Worm (Caenorhabditis elegans) whole organism, L3 larva: ENCODE data around the gene F18E3.10.

Experiments used
- ZK546.5 ChIP-seq: sonication (generic microtip); optimal IDR thresholded peaks from 2 replicates; lab custom pipeline; 2017; ENCODE audit warnings: missing biosample characterization, missing genetic modification characterization
- fkh-10 ChIP-seq: sonication (generic microtip); optimal IDR thresholded peaks from 2 replicates; lab custom pipeline; 2017; ENCODE audit warnings: missing biosample characterization, missing genetic modification reagents, missing genetic modification characterization
- fos-1 ChIP-seq: fragments of 150-350 bp; optimal IDR thresholded peaks from 2 replicates; lab custom pipeline; 2014; ENCODE audit warnings: missing biosample characterization, missing genetic modification characterization
- lin-39 ChIP-seq: fragments of 150-350 bp; optimal IDR thresholded peaks from 2 replicates; lab custom pipeline; 2018; ENCODE audit warnings: missing biosample characterization, missing genetic modification reagents, missing genetic modification characterization
- mml-1 ChIP-seq: fragments of 150-350 bp; sonication (generic microtip); optimal IDR thresholded peaks from 3 replicates; lab custom pipeline; 2014; ENCODE audit warnings: missing biosample characterization, missing genetic modification characterization
- nhr-11 ChIP-seq: fragments of 150-350 bp; optimal IDR thresholded peaks from 2 replicates; lab custom pipeline; 2014; ENCODE audit warnings: missing biosample characterization, missing genetic modification characterization
- nhr-12 ChIP-seq: fragments of 150-350 bp; optimal IDR thresholded peaks from 2 replicates; lab custom pipeline; 2014; ENCODE audit warnings: missing biosample characterization, missing genetic modification characterization
- nhr-25 ChIP-seq: sonication (generic microtip); optimal IDR thresholded peaks from 2 replicates; lab custom pipeline; 2017; ENCODE audit warnings: missing biosample characterization, missing genetic modification characterization
- nhr-77 ChIP-seq: fragments of 150-350 bp; optimal IDR thresholded peaks from 2 replicates; lab custom pipeline; 2014; ENCODE audit warnings: missing biosample characterization, missing genetic modification characterization
- pha-4 ChIP-seq: fragments of 150-350 bp; optimal IDR thresholded peaks from 2 replicates; lab custom pipeline; 2014; ENCODE audit warnings: missing biosample characterization, missing genetic modification reagents, missing genetic modification characterization
- skn-1 ChIP-seq: fragments of 150-350 bp; optimal IDR thresholded peaks from 2 replicates; lab custom pipeline; 2014; ENCODE audit warnings: missing biosample characterization, missing genetic modification characterization
- snpc-4 ChIP-seq: fragments of 150-350 bp; optimal IDR thresholded peaks from 2 replicates; lab custom pipeline; 2014; ENCODE audit warnings: missing biosample characterization, missing genetic modification characterization
- ztf-4 ChIP-seq: fragments of 150-350 bp; optimal IDR thresholded peaks from 2 replicates; lab custom pipeline; 2014; ENCODE audit warnings: missing biosample characterization, missing genetic modification characterization

ce11 chrV:7400588-7400987 lies 23.6 kb downstream of the F18E3.10 start, which contains the start of gene srx-60:
- TF ChIP-seq skn-1 (tag; lab: Kevin White, UChicago), result no peak
- TF ChIP-seq fos-1 (tag; lab: Kevin White, UChicago), result no peak
- TF ChIP-seq nhr-12 (tag; lab: Kevin White, UChicago), result no peak
- no peak for TF ChIP-seq pha-4
- no peak for TF ChIP-seq fkh-10 (GFP tag; lab: Kevin White, UChicago)
- no peak for TF ChIP-seq nhr-11 (tag; lab: Kevin White, UChicago)
- TF ChIP-seq nhr-25 (tag; lab: Kevin White, UChicago), result no peak
- TF ChIP-seq ztf-4 (tag; lab: Kevin White, UChicago), result no peak
- no peak for TF ChIP-seq snpc-4 (tag; lab: Kevin White, UChicago)
- TF ChIP-seq nhr-77, result no peak
- TF ChIP-seq ZK546.5 (tag; lab: Kevin White, UChicago), result no peak
- TF ChIP-seq lin-39, result no peak
- TF ChIP-seq mml-1 (tag; lab: Kevin White, UChicago), result no peak
